Fruit fly (Drosophila melanogaster) whole organism, wandering third instar larva: Measurements from ENCODE around the gene Alp13.

Source experiments
- Abd-B ChIP-seq: fragments of >200 bp; optimal IDR thresholded peaks from 2 replicates; lab custom pipeline; 2017; ENCODE audit warnings: missing biosample characterization, missing genetic modification characterization
- CG32264 ChIP-seq: fragments of 200-800 bp; sonication (Bioruptor generic); optimal IDR thresholded peaks from 2 replicates; lab custom pipeline; 2016; ENCODE audit warnings: missing biosample characterization, missing genetic modification characterization
- CG9705 ChIP-seq: fragments of 200-800 bp; sonication (Bioruptor generic); optimal IDR thresholded peaks from 2 replicates; lab custom pipeline; 2018; ENCODE audit warnings: missing biosample characterization, mild to moderate bottlenecking, missing genetic modification characterization
- CrebA ChIP-seq: fragments of 200-800 bp; sonication (Bioruptor generic); optimal IDR thresholded peaks from 2 replicates; lab custom pipeline; 2016; ENCODE audit warnings: missing biosample characterization, mild to moderate bottlenecking, missing genetic modification characterization, borderline replicate concordance
- Dfd ChIP-seq: fragments of >200 bp; optimal IDR thresholded peaks from 2 replicates; lab custom pipeline; 2017; ENCODE audit warnings: missing biosample characterization, missing genetic modification characterization
- Dif ChIP-seq: fragments of 200-275, 200-300 bp; sonication (Bioruptor generic); optimal IDR thresholded peaks from 2 replicates; lab custom pipeline; 2018; ENCODE audit warnings: missing biosample characterization, missing genetic modification characterization; ENCODE audit not compliant: partially characterized antibody
- GATAd ChIP-seq: sonication (Bioruptor generic); optimal IDR thresholded peaks from 2 replicates; lab custom pipeline; 2016; ENCODE audit warnings: missing biosample characterization, missing genetic modification characterization
- HLH106 ChIP-seq: fragments of 200-800 bp; optimal IDR thresholded peaks from 3 replicates; lab custom pipeline; 2019; ENCODE audit warnings: missing biosample characterization, mild to moderate bottlenecking, missing genetic modification characterization, moderate library complexity
- Hnf4 ChIP-seq: fragments of 200-800 bp; sonication (Bioruptor generic); optimal IDR thresholded peaks from 2 replicates; lab custom pipeline; 2016; ENCODE audit warnings: missing biosample characterization, mild to moderate bottlenecking, missing genetic modification characterization
- Hr78 ChIP-seq: fragments of >200 bp; optimal IDR thresholded peaks from 2 replicates; lab custom pipeline; 2017; ENCODE audit warnings: missing biosample characterization, missing genetic modification characterization
- Hr83 ChIP-seq: fragments of 200-300 bp; sonication (Bioruptor generic); optimal IDR thresholded peaks from 2 replicates; lab custom pipeline; 2016; ENCODE audit warnings: missing biosample characterization, mild to moderate bottlenecking, missing genetic modification characterization, moderate library complexity; ENCODE audit not compliant: poor library complexity, severe bottlenecking
- Jra ChIP-seq: sonication (Bioruptor generic); optimal IDR thresholded peaks from 2 replicates; lab custom pipeline; 2016; ENCODE audit warnings: missing biosample characterization, missing genetic modification characterization
- Mio ChIP-seq: sonication (Bioruptor generic); optimal IDR thresholded peaks from 2 replicates; lab custom pipeline; 2016; ENCODE audit warnings: missing biosample characterization, missing genetic modification characterization
- Myc ChIP-seq: fragments of >200 bp; optimal IDR thresholded peaks from 2 replicates; lab custom pipeline; 2017
- N ChIP-seq: fragments of >200 bp; optimal IDR thresholded peaks from 2 replicates; lab custom pipeline; 2018; ENCODE audit warnings: missing biosample characterization, missing external identifiers, missing genetic modification characterization
- OdsH ChIP-seq: fragments of 200-800 bp; sonication (Bioruptor generic); optimal IDR thresholded peaks from 2 replicates; lab custom pipeline; 2016; ENCODE audit warnings: missing biosample characterization, mild to moderate bottlenecking, missing genetic modification characterization
- Rel ChIP-seq, 2 experiments: fragments of 200-800 bp; sonication (Bioruptor generic) in 1 of 2; optimal IDR thresholded peaks; 2 replicates in 1 of 2; 3 replicates in 1 of 2; lab custom pipeline; 2016 to 2019; ENCODE audit warnings: mild to moderate bottlenecking in 2 of 2, missing biosample characterization in 2 of 2, missing genetic modification characterization in 2 of 2, moderate library complexity in 1 of 2
- Sp1 ChIP-seq: fragments of 200-800 bp; sonication (Bioruptor generic); optimal IDR thresholded peaks from 3 replicates; lab custom pipeline; 2019; ENCODE audit warnings: missing biosample characterization, mild to moderate bottlenecking, missing genetic modification characterization, moderate library complexity
- Vsx2 ChIP-seq: fragments of 200-300, 225-300 bp; sonication (Bioruptor generic); optimal IDR thresholded peaks from 2 replicates; lab custom pipeline; 2018; ENCODE audit warnings: missing biosample characterization, missing genetic modification characterization; ENCODE audit not compliant: partially characterized antibody
- br ChIP-seq: fragments of 200-800 bp; sonication (Bioruptor generic); optimal IDR thresholded peaks from 2 replicates; lab custom pipeline; 2016; ENCODE audit warnings: missing biosample characterization, missing genetic modification characterization
- brk ChIP-seq: fragments of 200-800 bp; sonication (Bioruptor generic); optimal IDR thresholded peaks from 2 replicates; lab custom pipeline; 2016; ENCODE audit warnings: missing biosample characterization, mild to moderate bottlenecking, missing genetic modification characterization
- dl ChIP-seq, 2 experiments: fragments of 175-275, 200-275 bp in 1 of 2; fragments of 200-275 bp in 1 of 2; sonication (Bioruptor generic); optimal IDR thresholded peaks; lab custom pipeline; 2018; ENCODE audit warnings: mild to moderate bottlenecking in 2 of 2, missing biosample characterization in 2 of 2, missing genetic modification characterization in 2 of 2, moderate library complexity in 2 of 2; ENCODE audit not compliant: partially characterized antibody in 2 of 2, insufficient read depth in 1 of 2
- dmrt93B ChIP-seq: fragments of 200-800 bp; sonication (Bioruptor generic); optimal IDR thresholded peaks from 2 replicates; lab custom pipeline; 2018; ENCODE audit warnings: missing biosample characterization, mild to moderate bottlenecking, missing genetic modification characterization
- dsf ChIP-seq: sonication (Bioruptor generic); optimal IDR thresholded peaks from 2 replicates; lab custom pipeline; 2016; ENCODE audit warnings: missing biosample characterization, missing genetic modification characterization, borderline replicate concordance
- ey ChIP-seq: fragments of 200-800 bp; sonication (Bioruptor generic); optimal IDR thresholded peaks from 2 replicates; lab custom pipeline; 2016; ENCODE audit warnings: missing biosample characterization, missing genetic modification characterization
- foxo ChIP-seq, 2 experiments: fragments of 200-800 bp; sonication (Bioruptor generic); optimal IDR thresholded peaks; 2 replicates in 1 of 2; 3 replicates in 1 of 2; lab custom pipeline; 2016 to 2017; ENCODE audit warnings: missing biosample characterization in 2 of 2, missing genetic modification characterization in 2 of 2
- fru ChIP-seq: fragments of 200-800 bp; sonication (Bioruptor generic); optimal IDR thresholded peaks from 3 replicates; lab custom pipeline; 2016; ENCODE audit warnings: missing biosample characterization, mild to moderate bottlenecking, missing genetic modification characterization
- h ChIP-seq: fragments of 200-800 bp; sonication (Bioruptor generic); optimal IDR thresholded peaks from 3 replicates; lab custom pipeline; 2016; ENCODE audit warnings: missing biosample characterization, mild to moderate bottlenecking, missing genetic modification characterization
- jim ChIP-seq: fragments of 175-275, 200-325 bp; sonication (Bioruptor generic); optimal IDR thresholded peaks from 2 replicates; lab custom pipeline; 2016; ENCODE audit warnings: missing biosample characterization, mild to moderate bottlenecking, missing genetic modification characterization
- lola ChIP-seq: fragments of >200 bp; optimal IDR thresholded peaks from 2 replicates; lab custom pipeline; 2017; ENCODE audit warnings: missing biosample characterization, missing genetic modification characterization
- pan ChIP-seq: fragments of >200 bp; optimal IDR thresholded peaks from 2 replicates; lab custom pipeline; 2017
- psq ChIP-seq: fragments of 200-800 bp; sonication (Bioruptor generic); optimal IDR thresholded peaks from 3 replicates; lab custom pipeline; 2017; ENCODE audit warnings: missing biosample characterization, mild to moderate bottlenecking, missing genetic modification characterization, moderate library complexity
- rgr ChIP-seq: fragments of 200-800 bp; sonication (Bioruptor generic); optimal IDR thresholded peaks from 3 replicates; lab custom pipeline; 2016; ENCODE audit warnings: missing biosample characterization, mild to moderate bottlenecking, missing genetic modification characterization
- sage ChIP-seq: fragments of 200-800 bp; sonication (Bioruptor generic); optimal IDR thresholded peaks from 2 replicates; lab custom pipeline; 2016; ENCODE audit warnings: missing biosample characterization, mild to moderate bottlenecking, missing genetic modification characterization
- sv ChIP-seq: fragments of 200-800 bp; sonication (Bioruptor generic); optimal IDR thresholded peaks from 3 replicates; lab custom pipeline; 2016; ENCODE audit warnings: missing biosample characterization, missing genetic modification characterization
- tai ChIP-seq: sonication (Bioruptor generic); optimal IDR thresholded peaks from 2 replicates; lab custom pipeline; 2016; ENCODE audit warnings: missing biosample characterization, missing genetic modification characterization
- usp ChIP-seq: fragments of >200 bp; optimal IDR thresholded peaks from 2 replicates; lab custom pipeline; 2017; ENCODE audit warnings: missing biosample characterization, missing genetic modification characterization
- woc ChIP-seq: sonication (Bioruptor generic); optimal IDR thresholded peaks from 2 replicates; lab custom pipeline; 2016; ENCODE audit warnings: missing biosample characterization, mild to moderate bottlenecking, missing genetic modification characterization

The Alp13 gene

DNA sequence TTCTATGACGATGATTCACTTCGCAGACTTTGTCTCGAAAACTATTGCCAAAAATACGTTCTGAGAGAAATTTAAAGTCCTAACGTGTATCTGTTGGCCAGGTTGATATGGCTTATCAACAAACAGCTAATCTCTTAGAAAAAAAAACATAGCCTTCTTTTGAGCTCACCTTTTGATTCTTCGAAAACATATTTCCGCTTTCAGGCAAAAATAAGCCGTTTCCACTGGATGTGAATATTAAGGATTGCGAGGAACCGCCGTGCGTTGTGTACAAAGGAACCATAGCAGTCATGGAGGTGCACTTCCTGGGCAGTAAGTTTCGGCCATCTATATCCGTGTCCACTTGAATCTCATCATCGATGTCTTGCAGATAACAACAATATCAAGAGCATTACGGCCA, 21.6 kb downstream of the Alp13 start:
- TF ChIP-seq tai (GFP tag; lab: Kevin White, UChicago) (no peak), sage (GFP tag; lab: Kevin White, UChicago) (no peak), usp (GFP tag; lab: Kevin White, UChicago) (no peak), Dif (GFP tag; lab: Kevin White, UChicago) (no peak), jim (no peak), brk (GFP tag; lab: Kevin White, UChicago) (no peak), Hnf4 (GFP tag; lab: Kevin White, UChicago) (no peak), lola (GFP tag; lab: Kevin White, UChicago) (no peak), N (GFP tag; lab: Kevin White, UChicago) (no peak), Vsx2 (no peak), CG9705 (no peak), dsf (GFP tag; lab: Kevin White, UChicago) (no peak), rgr (GFP tag; lab: Kevin White, UChicago) (no peak)

DNA sequence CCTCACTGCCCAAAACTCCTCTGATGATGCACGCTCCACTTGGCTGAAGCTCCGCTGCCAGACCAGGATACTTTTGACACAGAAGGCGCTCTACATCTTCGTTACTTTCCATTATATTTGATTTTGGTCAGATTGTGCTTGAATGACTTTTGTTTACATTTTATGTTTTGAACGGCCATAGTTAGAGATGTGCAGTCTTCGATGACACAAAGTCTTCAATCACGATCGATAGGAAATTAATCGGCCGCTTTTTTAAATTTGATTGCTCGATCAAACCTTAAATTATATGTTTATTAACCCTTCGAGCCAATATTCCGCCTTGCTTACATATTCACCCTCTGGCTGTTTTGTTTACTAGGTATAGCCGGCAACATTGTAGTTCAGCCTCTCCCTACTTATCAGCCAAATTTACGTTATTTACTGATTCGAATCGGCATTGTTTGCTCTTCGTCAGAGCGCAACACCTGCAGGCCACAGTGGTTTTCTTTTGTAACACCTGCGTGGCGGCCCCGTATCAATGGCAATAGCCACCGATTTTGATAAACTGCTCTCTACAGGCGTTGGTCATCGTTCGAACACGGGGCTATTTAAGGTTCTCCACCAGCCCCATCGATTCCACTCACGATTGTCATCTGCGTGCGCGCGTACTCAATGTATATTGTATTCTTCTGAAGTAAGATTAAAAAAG, 22.3 kb downstream of the Alp13 start, which contains the start of the genes Fancl and Npc2e:
Fancl (minus strand) TSS at position 175 of the 688 bp plus-strand sequence.
Npc2e (plus strand) TSS at position 638 of the 688 bp plus-strand sequence.
- no peak for TF ChIP-seq Rel (GFP tag; optimal IDR thresholded peaks at IDR 0.05; lab: Kevin White, UChicago)
- peak; percentile 17 for TF ChIP-seq Rel (tag; optimal IDR thresholded peaks at IDR 0.05; lab: Kevin White, UChicago)
- no peak for TF ChIP-seq ey (GFP tag; lab: Kevin White, UChicago)

DNA sequence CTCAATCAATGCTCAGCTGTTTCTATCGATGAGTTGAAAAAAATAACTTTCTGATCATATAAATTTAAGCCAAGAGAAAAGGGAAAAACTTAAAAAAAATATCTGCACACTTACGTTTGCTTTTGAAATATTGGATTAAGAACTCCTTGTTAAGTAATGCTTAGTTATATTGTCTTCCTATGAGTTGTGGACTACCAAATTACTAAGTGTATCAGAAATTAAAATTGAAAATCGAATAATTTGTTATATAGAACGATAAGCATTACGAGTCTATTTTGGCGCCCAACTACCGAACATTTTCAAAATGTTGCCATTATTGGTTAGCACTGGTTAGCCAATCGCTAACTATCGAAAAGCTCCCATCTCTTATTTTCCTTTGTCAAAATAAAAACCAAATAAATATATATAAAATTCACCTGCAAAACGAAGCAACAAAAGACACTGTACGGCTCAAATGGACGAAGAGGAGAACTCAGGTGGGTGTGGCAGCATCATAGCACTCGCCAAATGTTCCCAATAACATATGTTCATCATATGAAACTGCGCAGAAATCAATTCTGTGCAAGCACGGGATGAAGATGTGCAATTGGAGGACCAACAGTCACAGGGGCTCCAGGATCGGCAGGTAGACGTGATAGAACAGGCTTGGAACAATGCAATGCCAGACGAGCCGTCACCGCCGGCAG, 26.2 kb downstream of the Alp13 start, which contains the start of gene ohgt:
ohgt (plus strand) TSS at position 358 of the 686 bp plus-strand sequence.
- TF ChIP-seq usp (GFP tag; lab: Kevin White, UChicago) (no peak), sage (GFP tag; lab: Kevin White, UChicago) (no peak), woc (GFP tag; lab: Kevin White, UChicago) (peak; percentile 46), tai (GFP tag; lab: Kevin White, UChicago) (no peak), fru (GFP tag; lab: Kevin White, UChicago) (peak; percentile 40), HLH106 (tag; lab: Kevin White, UChicago) (peak; percentile 35), Jra (GFP tag; lab: Kevin White, UChicago) (peak; percentile 62), GATAd (GFP tag; lab: Kevin White, UChicago) (no peak), brk (GFP tag; lab: Kevin White, UChicago) (no peak), Rel (GFP tag; optimal IDR thresholded peaks at IDR 0.05; lab: Kevin White, UChicago) (no peak), Rel (tag; optimal IDR thresholded peaks at IDR 0.05; lab: Kevin White, UChicago) (no peak), psq (GFP tag; lab: Kevin White, UChicago) (no peak), CrebA (GFP tag; lab: Kevin White, UChicago) (no peak), CG32264 (GFP tag; lab: Kevin White, UChicago) (no peak), lola (GFP tag; lab: Kevin White, UChicago) (no peak), CG9705 (no peak), Hr78 (GFP tag; lab: Kevin White, UChicago) (no peak), foxo (GFP tag; optimal IDR thresholded peaks at IDR 0.05; lab: Kevin White, UChicago) (peak in 1 of 2 experiments; percentile 40), h (GFP tag; lab: Kevin White, UChicago) (peak; percentile 32), dsf (GFP tag; lab: Kevin White, UChicago) (no peak), Mio (no peak), OdsH (GFP tag; lab: Kevin White, UChicago) (peak; percentile 22), jim (no peak), dl (GFP tag; optimal IDR thresholded peaks at IDR 0.05; lab: Kevin White, UChicago; ENCODE audit: insufficient read depth in 1 of 2, partially characterized antibody in 2 of 2) (no peak), Vsx2 (no peak), dmrt93B (GFP tag; lab: Kevin White, UChicago) (no peak), Dif (GFP tag; lab: Kevin White, UChicago) (no peak), br (GFP tag; lab: Kevin White, UChicago) (no peak), Abd-B (no peak), sv (GFP tag; lab: Kevin White, UChicago) (peak; percentile 3), Sp1 (peak; percentile 49), ey (GFP tag; lab: Kevin White, UChicago) (peak; percentile 31), Hnf4 (GFP tag; lab: Kevin White, UChicago) (peak; percentile 42), rgr (GFP tag; lab: Kevin White, UChicago) (peak; percentile 37), pan (lab: Kevin White, UChicago) (no peak), Dfd (no peak), Hr83 (no peak), N (GFP tag; lab: Kevin White, UChicago) (no peak), Myc (lab: Kevin White, UChicago) (peak; percentile 36)
